Worm (Caenorhabditis elegans) whole organism, early embryonic: ENCODE data around the gene algn-8.

Experiments used
- F13C5.2 ChIP-seq: sonication (generic microtip); optimal IDR thresholded peaks from 2 replicates; lab custom pipeline; 2017; ENCODE audit warnings: mild to moderate bottlenecking, missing genetic modification characterization, inconsistent platforms, missing compliant biosample characterization
- aly-1 ChIP-seq: sonication (generic microtip); optimal IDR thresholded peaks from 2 replicates; lab custom pipeline; 2016; ENCODE audit warnings: missing genetic modification characterization, missing compliant biosample characterization
- ama-1 ChIP-seq: fragments of 150-350 bp; optimal IDR thresholded peaks from 2 replicates; lab custom pipeline; 2014
- ceh-13 ChIP-seq: fragments of 200-800 bp; sonication (Bioruptor generic); optimal IDR thresholded peaks from 2 replicates; lab custom pipeline; 2018; ENCODE audit warnings: mild to moderate bottlenecking, missing genetic modification characterization, missing compliant biosample characterization
- ceh-36 ChIP-seq: sonication (generic microtip); optimal IDR thresholded peaks from 2 replicates; lab custom pipeline; 2016; ENCODE audit warnings: missing genetic modification characterization, inconsistent platforms, missing compliant biosample characterization
- ets-7 ChIP-seq: sonication (generic microtip); optimal IDR thresholded peaks from 2 replicates; lab custom pipeline; 2016; ENCODE audit warnings: missing genotype, missing genetic modification characterization, missing compliant biosample characterization
- flt-1 ChIP-seq: fragments of 200-800 bp; sonication (Bioruptor generic); IDR thresholded peaks from 2 replicates; pipeline ENCODE4 v1.3.6; 2022; ENCODE audit warnings: missing genetic modification characterization, missing compliant biosample characterization
- hmbx-1 ChIP-seq: sonication (generic microtip); optimal IDR thresholded peaks from 2 replicates; lab custom pipeline; 2016; ENCODE audit warnings: mild to moderate bottlenecking, missing genetic modification characterization, missing compliant biosample characterization
- hnd-1 ChIP-seq: sonication (generic microtip); optimal IDR thresholded peaks from 2 replicates; lab custom pipeline; 2016; ENCODE audit warnings: missing genetic modification characterization, missing compliant biosample characterization
- pes-1 ChIP-seq: fragments of 200-800 bp; sonication (Bioruptor generic); IDR thresholded peaks from 2 replicates; pipeline ENCODE4 v1.3.6; 2022; ENCODE audit warnings: missing genetic modification reagents, missing genetic modification characterization, missing compliant biosample characterization
- scrt-1 ChIP-seq: fragments of 200-800 bp; sonication (Bioruptor generic); IDR thresholded peaks from 2 replicates; pipeline ENCODE4 v1.3.6; 2022; ENCODE audit warnings: missing genetic modification characterization, missing compliant biosample characterization
- sea-1 ChIP-seq: fragments of 200-800 bp; sonication (Bioruptor generic); conservative IDR thresholded peaks from 2 replicates; pipeline ENCODE4 v1.3.6; 2022; ENCODE audit warnings: missing genetic modification characterization, missing compliant biosample characterization
- tbx-11 ChIP-seq: fragments of 200-800 bp; sonication (Bioruptor generic); IDR thresholded peaks from 2 replicates; pipeline ENCODE4 v1.3.6; 2022; ENCODE audit warnings: missing genetic modification characterization, missing compliant biosample characterization
- tbx-37 ChIP-seq: fragments of 200-800 bp; sonication (Bioruptor generic); conservative IDR thresholded peaks from 2 replicates; pipeline ENCODE4 v1.3.6; 2022; ENCODE audit warnings: missing genetic modification reagents, missing genetic modification characterization, missing compliant biosample characterization

DNA sequence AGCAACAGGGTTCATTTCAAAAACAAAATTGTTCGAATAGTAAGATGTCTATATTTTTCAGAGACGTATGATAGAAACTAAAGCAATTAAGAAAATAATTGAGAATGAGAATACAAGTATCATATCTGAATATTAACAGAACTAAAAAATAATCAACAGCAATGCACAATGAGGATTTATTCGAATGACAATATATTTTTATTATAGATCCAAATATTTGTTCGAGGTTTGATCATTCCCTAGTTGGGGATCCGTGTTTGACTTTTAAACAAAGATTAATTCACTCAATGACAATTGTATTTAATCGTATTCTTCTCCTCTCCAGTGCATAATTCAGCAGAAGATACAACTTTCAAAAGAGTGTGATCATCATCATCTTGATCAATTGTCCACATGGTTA, 24.1 kb downstream of the algn-8 start, which contains the start of gene C08H9.18:
- TF ChIP-seq ceh-13 (GFP tag; lab: Kevin White, UChicago) (no peak), ets-7 (tag; lab: Kevin White, UChicago) (no peak), flt-1 (GFP tag; lab: Robert Waterston, UW) (no peak), ama-1 (lab: Kevin White, UChicago) (no peak), scrt-1 (GFP tag; lab: Robert Waterston, UW) (no peak), hnd-1 (tag; lab: Kevin White, UChicago) (no peak), sea-1 (no peak), tbx-11 (GFP tag; lab: Robert Waterston, UW) (no peak), aly-1 (no peak), F13C5.2 (tag; lab: Kevin White, UChicago) (no peak), tbx-37 (GFP tag; lab: Robert Waterston, UW) (no peak), ceh-36 (no peak), pes-1 (GFP tag; lab: Robert Waterston, UW) (no peak), hmbx-1 (tag; lab: Kevin White, UChicago) (no peak)
